Worm (Caenorhabditis elegans): ENCODE measurements around the gene C40A11.6.
A peak's percentile ranks its signal among the peaks of the same experiment; 100 is the strongest.

The C40A11.6 gene

ce11 chrII:2145566-2145965 is at the start of gene C40A11.6:
Gene C40A11.6, minus strand, starts transcription at chrII:2145666.
- TF ChIP-seq M03D4.4 (tag; optimal IDR thresholded peaks at IDR 0.05), result no peak
- no peak for TF ChIP-seq elt-1 (tag; optimal IDR thresholded peaks at IDR 0.05; ENCODE audit: borderline replicate concordance, insufficient read depth)
- TF ChIP-seq cnd-1 (tag; optimal IDR thresholded peaks at IDR 0.05), result peak; percentile 51
- TF ChIP-seq nhr-12 (tag; optimal IDR thresholded peaks at IDR 0.05), result no peak
- TF ChIP-seq ceh-39 (tag; optimal IDR thresholded peaks at IDR 0.05), result peak; percentile 22

- TF ChIP-seq ces-1 (GFP tag; optimal IDR thresholded peaks at IDR 0.05), result no peak
- no peak for TF ChIP-seq cnd-1 (tag; optimal IDR thresholded peaks at IDR 0.05)
- no peak for TF ChIP-seq lsy-2 (tag; optimal IDR thresholded peaks at IDR 0.05)
- TF ChIP-seq hlh-1 (tag; optimal IDR thresholded peaks at IDR 0.05), result no peak
Observed at ce11 chrII:2192267-2192666, 46.8 kb upstream of the C40A11.6 start.

DNA sequence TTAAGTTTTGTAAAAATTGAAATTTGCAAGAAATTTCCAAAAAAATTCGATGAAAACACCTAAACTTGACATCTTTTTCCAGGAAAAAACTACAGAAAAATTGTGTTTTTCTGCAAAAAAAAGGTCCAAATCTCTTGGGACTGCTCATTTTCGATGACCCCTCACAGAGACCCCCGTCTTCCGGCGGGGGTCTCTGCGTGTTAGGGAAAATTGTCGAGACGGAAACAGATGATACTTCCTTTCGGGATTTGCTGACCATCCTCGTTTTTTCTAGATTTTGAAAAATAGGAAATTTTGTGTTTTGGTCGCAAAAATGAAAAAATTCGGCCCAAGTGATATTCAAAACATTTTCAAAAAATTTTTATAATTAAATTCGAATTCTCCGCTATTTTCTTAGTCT is 45.9 kb upstream of the C40A11.6 start:
- no peak for TF ChIP-seq ztf-11 (tag; optimal IDR thresholded peaks at IDR 0.05)

DNA sequence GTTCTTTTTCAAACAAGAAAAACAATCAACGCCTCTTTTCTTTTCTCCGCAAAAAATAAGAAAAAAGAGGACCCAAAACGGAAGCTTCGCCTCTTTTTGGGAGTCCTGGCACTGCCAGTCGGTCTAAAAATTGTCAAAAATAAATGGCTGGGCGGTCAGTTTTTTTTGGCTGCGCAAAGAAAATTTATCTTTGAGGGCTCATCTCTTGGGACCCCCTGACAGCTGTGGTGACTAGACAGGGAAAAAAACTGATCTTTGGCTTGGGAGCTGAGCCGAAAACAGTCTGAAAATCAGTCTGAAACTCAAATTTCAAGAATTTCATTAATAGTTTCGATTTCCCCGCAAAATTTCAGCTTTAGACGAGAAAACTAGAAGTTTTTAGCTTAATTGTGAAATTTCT is 45.1 kb upstream of the C40A11.6 start:
- TF ChIP-seq pha-4 (tag; optimal IDR thresholded peaks at IDR 0.05) (no peak), drap-1 (GFP tag; optimal IDR thresholded peaks at IDR 0.05) (no peak), elt-1 (tag; optimal IDR thresholded peaks at IDR 0.05; ENCODE audit: borderline replicate concordance, insufficient read depth) (no peak), tbx-8 (GFP tag; optimal IDR thresholded peaks at IDR 0.05) (no peak), sptf-1 (tag; optimal IDR thresholded peaks at IDR 0.05) (no peak), sem-2 (GFP tag; optimal IDR thresholded peaks at IDR 0.05) (no peak), hlh-1 (tag; optimal IDR thresholded peaks at IDR 0.05) (no peak), flh-1 (GFP tag; optimal IDR thresholded peaks at IDR 0.05) (no peak), nhr-237 (tag; optimal IDR thresholded peaks at IDR 0.05) (no peak), nhr-12 (tag; optimal IDR thresholded peaks at IDR 0.05) (no peak), unc-120 (tag; optimal IDR thresholded peaks at IDR 0.05; ENCODE audit: poor library complexity, severe bottlenecking) (no peak), mls-2 (tag; optimal IDR thresholded peaks at IDR 0.05) (no peak), nhr-2 (tag; optimal IDR thresholded peaks at IDR 0.05) (no peak), snpc-4 (tag; optimal IDR thresholded peaks at IDR 0.05) (no peak), elt-3 (tag; optimal IDR thresholded peaks at IDR 0.05) (no peak)

DNA sequence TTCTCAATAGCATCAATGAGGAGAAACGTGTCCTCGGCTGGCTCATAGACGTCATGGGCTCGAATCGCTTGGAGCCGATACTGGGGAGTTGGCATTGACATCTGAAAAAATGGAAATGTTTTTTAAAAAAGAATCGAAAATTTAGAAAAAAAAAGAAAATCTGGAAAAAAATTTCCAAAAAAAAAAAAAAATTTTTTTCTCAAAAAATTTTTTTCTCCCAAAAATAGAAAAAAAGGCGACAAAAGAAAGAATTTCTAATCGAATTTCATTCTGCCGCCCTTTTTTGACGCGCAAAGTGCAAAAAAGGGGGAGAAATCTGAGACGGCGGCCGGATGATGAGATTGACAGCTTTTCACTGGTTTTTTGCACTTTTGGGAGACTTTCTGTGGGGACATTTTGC is 43.9 kb upstream of the C40A11.6 start, which contains the start of gene mtq-2:
TSS of gene mtq-2 (minus strand) at position 101 of the 400 bp plus-strand sequence.
- no peak for TF ChIP-seq ceh-43 (GFP tag; optimal IDR thresholded peaks at IDR 0.05)
- no peak for TF ChIP-seq elt-3 (tag; optimal IDR thresholded peaks at IDR 0.05)

ce11 chrII:2186730-2187129 is 41.3 kb upstream of the C40A11.6 start:
- no peak for TF ChIP-seq nhr-2 (tag; optimal IDR thresholded peaks at IDR 0.05)
- TF ChIP-seq lsy-2 (tag; optimal IDR thresholded peaks at IDR 0.05), result peak; percentile 64

DNA sequence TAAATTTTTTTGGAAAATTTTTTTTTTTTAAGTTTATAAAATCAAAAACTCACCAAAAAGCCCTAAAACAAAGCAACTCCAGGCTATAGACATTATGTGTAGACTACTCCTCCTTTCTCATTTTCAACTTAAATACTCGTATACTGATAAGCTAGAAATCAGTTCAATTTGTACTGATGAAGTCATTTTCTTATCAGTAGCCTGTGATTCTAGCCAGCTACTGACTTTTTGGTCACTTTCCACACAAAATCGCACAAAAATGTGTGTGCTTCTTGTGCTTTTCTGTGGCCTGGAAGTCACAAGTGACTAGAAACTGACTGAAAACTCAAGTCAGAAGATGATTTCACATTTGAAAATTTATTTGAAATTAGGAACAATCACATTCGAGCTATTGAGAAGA is 40.9 kb upstream of the C40A11.6 start, which contains the start of gene gba-2:
TSS of gene gba-2 (minus strand) at position 106 of the 400 bp plus-strand sequence.
- TF ChIP-seq ceh-83 (GFP tag; optimal IDR thresholded peaks at IDR 0.05) (no peak), unc-120 (tag; optimal IDR thresholded peaks at IDR 0.05; ENCODE audit: poor library complexity, severe bottlenecking) (no peak), nhr-237 (tag; optimal IDR thresholded peaks at IDR 0.05) (no peak), unc-39 (tag; optimal IDR thresholded peaks at IDR 0.05) (no peak), flh-1 (GFP tag; optimal IDR thresholded peaks at IDR 0.05) (no peak), cnd-1 (tag; optimal IDR thresholded peaks at IDR 0.05) (no peak), sptf-1 (tag; optimal IDR thresholded peaks at IDR 0.05) (no peak), elt-1 (tag; optimal IDR thresholded peaks at IDR 0.05; ENCODE audit: borderline replicate concordance, insufficient read depth) (no peak), hlh-1 (tag; optimal IDR thresholded peaks at IDR 0.05) (no peak)

ce11 chrII:2177735-2178134 is 32.3 kb upstream of the C40A11.6 start:
- TF ChIP-seq zip-8 (tag; optimal IDR thresholded peaks at IDR 0.05) (no peak), nhr-28 (tag; optimal IDR thresholded peaks at IDR 0.05) (no peak), flh-1 (GFP tag; optimal IDR thresholded peaks at IDR 0.05) (no peak), mab-5 (tag; optimal IDR thresholded peaks at IDR 0.05) (no peak), tbx-8 (GFP tag; optimal IDR thresholded peaks at IDR 0.05) (no peak), elt-1 (tag; optimal IDR thresholded peaks at IDR 0.05; ENCODE audit: borderline replicate concordance, insufficient read depth) (no peak), lsy-2 (tag; optimal IDR thresholded peaks at IDR 0.05) (no peak)
